Worm (Caenorhabditis elegans) whole organism, early embryonic: ENCODE data around the gene cdr-3.

ENCODE experiments used
- B0310.2 ChIP-seq: sonication (generic microtip); optimal IDR thresholded peaks from 2 replicates; lab custom pipeline; 2016; ENCODE audit warnings: mild to moderate bottlenecking, missing genetic modification characterization, missing compliant biosample characterization
- aly-1 ChIP-seq: sonication (generic microtip); optimal IDR thresholded peaks from 2 replicates; lab custom pipeline; 2016; ENCODE audit warnings: missing genetic modification characterization, missing compliant biosample characterization
- ama-1 ChIP-seq: fragments of 150-350 bp; optimal IDR thresholded peaks from 2 replicates; lab custom pipeline; 2014
- ceh-36 ChIP-seq: sonication (generic microtip); optimal IDR thresholded peaks from 2 replicates; lab custom pipeline; 2016; ENCODE audit warnings: missing genetic modification characterization, inconsistent platforms, missing compliant biosample characterization
- flt-1 ChIP-seq: fragments of 200-800 bp; sonication (Bioruptor generic); IDR thresholded peaks from 2 replicates; pipeline ENCODE4 v1.3.6; 2022; ENCODE audit warnings: missing genetic modification characterization, missing compliant biosample characterization
- hmbx-1 ChIP-seq: sonication (generic microtip); optimal IDR thresholded peaks from 2 replicates; lab custom pipeline; 2016; ENCODE audit warnings: mild to moderate bottlenecking, missing genetic modification characterization, missing compliant biosample characterization
- hmg-4 ChIP-seq: fragments of 200-800 bp; sonication (Bioruptor generic); optimal IDR thresholded peaks from 2 replicates; lab custom pipeline; 2018; ENCODE audit warnings: mild to moderate bottlenecking, missing genetic modification characterization, missing compliant biosample characterization
- hnd-1 ChIP-seq: sonication (generic microtip); optimal IDR thresholded peaks from 2 replicates; lab custom pipeline; 2016; ENCODE audit warnings: missing genetic modification characterization, missing compliant biosample characterization
- pes-1 ChIP-seq: fragments of 200-800 bp; sonication (Bioruptor generic); IDR thresholded peaks from 2 replicates; pipeline ENCODE4 v1.3.6; 2022; ENCODE audit warnings: missing genetic modification reagents, missing genetic modification characterization, missing compliant biosample characterization
- sea-1 ChIP-seq: fragments of 200-800 bp; sonication (Bioruptor generic); conservative IDR thresholded peaks from 2 replicates; pipeline ENCODE4 v1.3.6; 2022; ENCODE audit warnings: missing genetic modification characterization, missing compliant biosample characterization
- tbx-11 ChIP-seq: fragments of 200-800 bp; sonication (Bioruptor generic); IDR thresholded peaks from 2 replicates; pipeline ENCODE4 v1.3.6; 2022; ENCODE audit warnings: missing genetic modification characterization, missing compliant biosample characterization
- tbx-37 ChIP-seq: fragments of 200-800 bp; sonication (Bioruptor generic); conservative IDR thresholded peaks from 2 replicates; pipeline ENCODE4 v1.3.6; 2022; ENCODE audit warnings: missing genetic modification reagents, missing genetic modification characterization, missing compliant biosample characterization

DNA sequence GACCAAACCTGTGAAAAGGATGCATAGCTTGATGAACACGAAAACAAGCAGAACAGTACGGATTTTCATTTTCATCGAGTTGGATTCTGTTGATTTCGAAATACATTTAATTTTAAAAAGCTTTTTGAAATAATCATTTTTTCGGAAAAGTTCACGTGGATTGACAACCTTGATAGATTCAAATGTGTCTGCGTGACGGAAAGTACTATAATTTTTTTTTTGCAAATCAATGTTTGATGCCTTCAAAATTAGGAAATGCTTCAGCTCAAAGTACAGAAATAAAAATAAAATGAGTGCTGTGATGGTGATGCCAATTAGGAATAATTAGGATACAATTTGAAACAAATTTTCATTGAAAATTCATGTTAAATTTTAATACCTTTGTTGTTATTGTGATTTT lies 3.7 kb upstream of the cdr-3 start, which contains the start of gene C54D10.4:
- TF ChIP-seq sea-1 (GFP tag; lab: Robert Waterston, UW): no peak
- no peak for TF ChIP-seq ama-1 (lab: Kevin White, UChicago)
- TF ChIP-seq flt-1: no peak
- TF ChIP-seq aly-1 (tag; lab: Kevin White, UChicago): no peak
- TF ChIP-seq tbx-37 (GFP tag; lab: Robert Waterston, UW): no peak
- no peak for TF ChIP-seq ceh-36 (tag; lab: Kevin White, UChicago)
- no peak for TF ChIP-seq hmg-4 (GFP tag; lab: Kevin White, UChicago)
- TF ChIP-seq hmbx-1 (tag; lab: Kevin White, UChicago): no peak
- TF ChIP-seq tbx-11 (GFP tag; lab: Robert Waterston, UW): no peak
- TF ChIP-seq B0310.2: no peak
- TF ChIP-seq pes-1 (GFP tag; lab: Robert Waterston, UW): no peak
- TF ChIP-seq hnd-1 (tag; lab: Kevin White, UChicago): no peak
